Worm (Caenorhabditis elegans) whole organism, L1 larva: ENCODE measurements around the gene K03A11.1.

Source experiments
- ceh-82 ChIP-seq, 3 experiments: fragments of 150-350 bp in 1 of 3; sonication (generic microtip) in 2 of 3; optimal IDR thresholded peaks; 2 replicates each; lab custom pipeline; 2014 to 2017; ENCODE audit warnings: missing biosample characterization in 3 of 3, missing genetic modification characterization in 3 of 3
- fkh-10 ChIP-seq: sonication (generic microtip); optimal IDR thresholded peaks from 2 replicates; lab custom pipeline; 2017; ENCODE audit warnings: missing biosample characterization, missing genetic modification reagents, missing genetic modification characterization
- ztf-11 ChIP-seq, 2 experiments: sonication (generic microtip); optimal IDR thresholded peaks; 2 replicates each; lab custom pipeline; 2016 to 2017; ENCODE audit warnings: missing genetic modification characterization in 2 of 2, missing biosample characterization in 1 of 2, missing compliant biosample characterization in 1 of 2

- TF ChIP-seq ceh-82 (tag; optimal IDR thresholded peaks at IDR 0.05; lab: Kevin White, UChicago) (no peak), ztf-11 (tag; optimal IDR thresholded peaks at IDR 0.05; lab: Kevin White, UChicago) (no peak), fkh-10 (GFP tag; lab: Kevin White, UChicago) (no peak)
These were observed 17.2 kb upstream of the K03A11.1 start for ce11 chrX:13034333-13034732.
